Worm (Caenorhabditis elegans) whole organism, early embryonic: ENCODE data around the gene srb-3.
A peak's percentile ranks its signal among the peaks of the same experiment; 100 is the strongest.

Source experiments
- B0310.2 ChIP-seq: sonication (generic microtip); optimal IDR thresholded peaks from 2 replicates; lab custom pipeline; 2016; ENCODE audit warnings: mild to moderate bottlenecking, missing genetic modification characterization, missing compliant biosample characterization
- aly-1 ChIP-seq: sonication (generic microtip); optimal IDR thresholded peaks from 2 replicates; lab custom pipeline; 2016; ENCODE audit warnings: missing genetic modification characterization, missing compliant biosample characterization
- ama-1 ChIP-seq: fragments of 150-350 bp; optimal IDR thresholded peaks from 2 replicates; lab custom pipeline; 2014
- ceh-36 ChIP-seq: sonication (generic microtip); optimal IDR thresholded peaks from 2 replicates; lab custom pipeline; 2016; ENCODE audit warnings: missing genetic modification characterization, inconsistent platforms, missing compliant biosample characterization
- ets-7 ChIP-seq: sonication (generic microtip); optimal IDR thresholded peaks from 2 replicates; lab custom pipeline; 2016; ENCODE audit warnings: missing genotype, missing genetic modification characterization, missing compliant biosample characterization
- flt-1 ChIP-seq: fragments of 200-800 bp; sonication (Bioruptor generic); IDR thresholded peaks from 2 replicates; pipeline ENCODE4 v1.3.6; 2022; ENCODE audit warnings: missing genetic modification characterization, missing compliant biosample characterization
- hmbx-1 ChIP-seq: sonication (generic microtip); optimal IDR thresholded peaks from 2 replicates; lab custom pipeline; 2016; ENCODE audit warnings: mild to moderate bottlenecking, missing genetic modification characterization, missing compliant biosample characterization
- hmg-4 ChIP-seq: fragments of 200-800 bp; sonication (Bioruptor generic); optimal IDR thresholded peaks from 2 replicates; lab custom pipeline; 2018; ENCODE audit warnings: mild to moderate bottlenecking, missing genetic modification characterization, missing compliant biosample characterization
- hnd-1 ChIP-seq: sonication (generic microtip); optimal IDR thresholded peaks from 2 replicates; lab custom pipeline; 2016; ENCODE audit warnings: missing genetic modification characterization, missing compliant biosample characterization
- pes-1 ChIP-seq: fragments of 200-800 bp; sonication (Bioruptor generic); IDR thresholded peaks from 2 replicates; pipeline ENCODE4 v1.3.6; 2022; ENCODE audit warnings: missing genetic modification reagents, missing genetic modification characterization, missing compliant biosample characterization
- scrt-1 ChIP-seq: fragments of 200-800 bp; sonication (Bioruptor generic); IDR thresholded peaks from 2 replicates; pipeline ENCODE4 v1.3.6; 2022; ENCODE audit warnings: missing genetic modification characterization, missing compliant biosample characterization
- tbx-37 ChIP-seq: fragments of 200-800 bp; sonication (Bioruptor generic); conservative IDR thresholded peaks from 2 replicates; pipeline ENCODE4 v1.3.6; 2022; ENCODE audit warnings: missing genetic modification reagents, missing genetic modification characterization, missing compliant biosample characterization
- tra-4 ChIP-seq: sonication (generic microtip); optimal IDR thresholded peaks from 2 replicates; lab custom pipeline; 2017; ENCODE audit warnings: missing genetic modification characterization, missing compliant biosample characterization

DNA sequence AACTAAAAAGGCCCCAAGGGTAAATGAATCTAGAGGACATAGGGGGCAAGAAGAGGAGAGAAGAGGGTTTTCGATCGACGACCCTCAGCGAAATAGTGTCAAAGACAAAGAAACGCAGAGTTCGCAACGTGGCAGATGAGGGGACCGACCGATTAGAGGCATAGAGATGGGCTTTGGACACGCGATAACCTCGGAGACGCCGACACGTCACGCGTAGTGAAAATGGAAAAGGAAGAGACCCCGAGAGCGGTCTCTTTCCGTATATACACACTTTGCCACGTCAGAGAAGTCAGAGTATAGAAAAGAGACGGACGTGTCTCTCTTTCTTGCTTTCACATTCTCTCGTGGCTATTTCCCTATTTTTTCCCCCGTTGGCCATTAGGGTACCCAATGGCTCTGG is 14.9 kb upstream of the srb-3 start:
- no peak for TF ChIP-seq ama-1 (lab: Kevin White, UChicago)
- TF ChIP-seq tbx-37, result no peak
- TF ChIP-seq ceh-36 (tag; lab: Kevin White, UChicago), result no peak
- TF ChIP-seq ets-7 (tag; lab: Kevin White, UChicago), result no peak
- TF ChIP-seq pes-1 (GFP tag; lab: Robert Waterston, UW), result 0 out of 2 replicates have a peak, but pooled peaks have one; percentile 10
- no peak for TF ChIP-seq flt-1 (GFP tag; lab: Robert Waterston, UW)
- peak; percentile 53 for TF ChIP-seq hmg-4 (GFP tag; lab: Kevin White, UChicago)
- TF ChIP-seq aly-1 (tag; lab: Kevin White, UChicago), result peak; percentile 59
- TF ChIP-seq scrt-1 (GFP tag; lab: Robert Waterston, UW), result no peak
- no peak for TF ChIP-seq tra-4 (tag; lab: Kevin White, UChicago)
- no peak for TF ChIP-seq hmbx-1 (tag; lab: Kevin White, UChicago)
- no peak for TF ChIP-seq hnd-1 (tag; lab: Kevin White, UChicago)
- no peak for TF ChIP-seq B0310.2 (tag; lab: Kevin White, UChicago)
